Fruit fly (Drosophila melanogaster) whole organism, adult: Measurements from ENCODE around the gene Dip-C.
A peak's percentile ranks its signal among the peaks of the same experiment; 100 is the strongest.

Source experiments
- CG11617 ChIP-seq: fragments of 200-800 bp; sonication (Bioruptor generic); optimal IDR thresholded peaks from 2 replicates; lab custom pipeline; 2017; ENCODE audit warnings: mild to moderate bottlenecking, missing biosample characterization, missing genetic modification reagents, missing genetic modification characterization
- CG12768 ChIP-seq: fragments of 200-800 bp; sonication (Bioruptor generic); optimal IDR thresholded peaks from 2 replicates; lab custom pipeline; 2017; ENCODE audit warnings: missing biosample characterization, missing genetic modification characterization, mild to moderate bottlenecking, moderate library complexity, missing genetic modification reagents
- CG14711 ChIP-seq: fragments of 200-800 bp; sonication (Bioruptor generic); optimal IDR thresholded peaks from 2 replicates; lab custom pipeline; 2018; ENCODE audit warnings: missing biosample characterization, mild to moderate bottlenecking, missing genetic modification characterization, moderate library complexity
- CG1620 ChIP-seq: fragments of 200-800 bp; sonication (Bioruptor generic); optimal IDR thresholded peaks from 2 replicates; lab custom pipeline; 2016; ENCODE audit warnings: missing biosample characterization, missing genetic modification characterization
- CG33017 ChIP-seq: fragments of 200-800 bp; sonication (Bioruptor generic); optimal IDR thresholded peaks from 2 replicates; lab custom pipeline; 2018; ENCODE audit warnings: missing biosample characterization, mild to moderate bottlenecking, missing genetic modification characterization, moderate library complexity
- CG5204 ChIP-seq: fragments of 200-800 bp; sonication (Bioruptor generic); optimal IDR thresholded peaks from 2 replicates; lab custom pipeline; 2016; ENCODE audit warnings: missing biosample characterization, missing genetic modification characterization
- CG7045 ChIP-seq: fragments of 200-800 bp; sonication (Bioruptor generic); optimal IDR thresholded peaks from 2 replicates; lab custom pipeline; 2017; ENCODE audit warnings: missing biosample characterization, mild to moderate bottlenecking, missing genetic modification characterization
- CG7101 ChIP-seq: fragments of 200-800 bp; sonication (Bioruptor generic); optimal IDR thresholded peaks from 2 replicates; lab custom pipeline; 2018; ENCODE audit warnings: missing biosample characterization, mild to moderate bottlenecking, missing genetic modification characterization, moderate library complexity
- Clk ChIP-seq: fragments of 200-800 bp; sonication (Bioruptor generic); optimal IDR thresholded peaks from 2 replicates; lab custom pipeline; 2017; ENCODE audit warnings: missing biosample characterization, missing genetic modification characterization
- Crg-1 ChIP-seq: fragments of 200-800 bp; sonication (Bioruptor generic); optimal IDR thresholded peaks from 2 replicates; lab custom pipeline; 2016; ENCODE audit warnings: missing biosample characterization, missing genetic modification characterization
- Hr96 ChIP-seq: fragments of 200-800 bp; sonication (Bioruptor generic); optimal IDR thresholded peaks from 2 replicates; lab custom pipeline; 2016; ENCODE audit warnings: missing biosample characterization, missing genetic modification characterization
- Mnt ChIP-seq: fragments of 200-800 bp; sonication (Bioruptor generic); optimal IDR thresholded peaks from 2 replicates; lab custom pipeline; 2016; ENCODE audit warnings: missing biosample characterization, mild to moderate bottlenecking, missing genetic modification characterization
- bab1 ChIP-seq: fragments of 200-800 bp; sonication (Bioruptor generic); optimal IDR thresholded peaks from 3 replicates; lab custom pipeline; 2019; ENCODE audit warnings: missing biosample characterization, mild to moderate bottlenecking, missing genetic modification characterization, moderate library complexity
- cic ChIP-seq: fragments of 200-800 bp; sonication (Bioruptor generic); optimal IDR thresholded peaks from 2 replicates; lab custom pipeline; 2017; ENCODE audit warnings: missing biosample characterization, mild to moderate bottlenecking, missing genetic modification characterization, moderate library complexity
- cnc ChIP-seq, 2 experiments: fragments of >200 bp; optimal IDR thresholded peaks; 2 replicates each; lab custom pipeline; 2017
- kay ChIP-seq: fragments of 200-800 bp; sonication (Bioruptor generic); peaks from one replicate; lab custom pipeline; 2016; ENCODE audit warnings: missing biosample characterization, missing genetic modification characterization, borderline replicate concordance
- ovo ChIP-seq: fragments of 200-800 bp; sonication (Bioruptor generic); optimal IDR thresholded peaks from 2 replicates; lab custom pipeline; 2016; ENCODE audit warnings: missing biosample characterization, missing genetic modification characterization
- pad ChIP-seq: fragments of 200-800 bp; sonication (Bioruptor generic); optimal IDR thresholded peaks from 3 replicates; lab custom pipeline; 2017; ENCODE audit warnings: missing biosample characterization, missing genetic modification characterization, mild to moderate bottlenecking, moderate library complexity, missing genetic modification reagents
- tj ChIP-seq: fragments of 200-800 bp; sonication (Bioruptor generic); optimal IDR thresholded peaks from 3 replicates; lab custom pipeline; 2017; ENCODE audit warnings: missing biosample characterization, mild to moderate bottlenecking, missing genetic modification characterization, moderate library complexity
- toe ChIP-seq: fragments of 200-800 bp; sonication (Bioruptor generic); optimal IDR thresholded peaks from 2 replicates; lab custom pipeline; 2016; ENCODE audit warnings: missing biosample characterization, missing genetic modification characterization

Dip-C gene

dm6 chr3R:12373800-12374199 lies 39.8 kb downstream of the Dip-C start, which contains the start of gene GstD4:
TSS of gene GstD4 (plus strand) at chr3R:12374100.
- no peak for TF ChIP-seq Crg-1
- no peak for TF ChIP-seq CG7101 (tag; lab: Kevin White, UChicago)
- TF ChIP-seq pad (GFP tag; lab: Kevin White, UChicago): no peak
- no peak for TF ChIP-seq CG1620 (GFP tag; lab: Kevin White, UChicago)
- TF ChIP-seq cic (GFP tag; lab: Kevin White, UChicago): no peak
- no peak for TF ChIP-seq bab1 (GFP tag; lab: Kevin White, UChicago)
- no peak for TF ChIP-seq CG7045
- no peak for TF ChIP-seq CG12768 (GFP tag; lab: Kevin White, UChicago)
- TF ChIP-seq kay (GFP tag; lab: Kevin White, UChicago): no peak
- TF ChIP-seq tj (GFP tag; lab: Kevin White, UChicago): no peak
- TF ChIP-seq ovo (GFP tag; lab: Kevin White, UChicago): no peak
- no peak for TF ChIP-seq toe

dm6 chr3R:12372800-12373199 lies 40.8 kb downstream of the Dip-C start, which contains the start of gene GstD3:
TSS of gene GstD3 (plus strand) at chr3R:12373068.
- TF ChIP-seq CG7045 (no peak), kay (GFP tag; lab: Kevin White, UChicago) (peak; percentile 50)

dm6 chr3R:12371671-12372070 lies 41.9 kb downstream of the Dip-C start, which contains the start of gene GstD2:
TSS of gene GstD2 (plus strand) at chr3R:12371971.
- TF ChIP-seq cnc (optimal IDR thresholded peaks at IDR 0.05; lab: Kevin White, UChicago): peak in 1 of 2 experiments; percentile 48
- TF ChIP-seq CG5204 (GFP tag; lab: Kevin White, UChicago): no peak
- no peak for TF ChIP-seq bab1 (GFP tag; lab: Kevin White, UChicago)

- TF ChIP-seq toe (no peak), kay (GFP tag; lab: Kevin White, UChicago) (no peak), CG12768 (GFP tag; lab: Kevin White, UChicago) (no peak), tj (GFP tag; lab: Kevin White, UChicago) (peak; percentile 51), CG33017 (no peak), CG11617 (GFP tag; lab: Kevin White, UChicago) (no peak)
Observed at dm6 chr3R:12370643-12370995, 42.9 kb downstream of the Dip-C start.

- no peak for TF ChIP-seq Hr96 (GFP tag; lab: Kevin White, UChicago)
- TF ChIP-seq CG14711 (tag; lab: Kevin White, UChicago): peak; percentile 12
- TF ChIP-seq CG12768 (GFP tag; lab: Kevin White, UChicago): no peak
- peak; percentile 8 for TF ChIP-seq CG5204 (GFP tag; lab: Kevin White, UChicago)
- no peak for TF ChIP-seq Clk (GFP tag; lab: Kevin White, UChicago)
- peak; percentile 91 to 97 for TF ChIP-seq cnc (optimal IDR thresholded peaks at IDR 0.05; lab: Kevin White, UChicago)
- no peak for TF ChIP-seq CG7045
- peak; percentile 90 for TF ChIP-seq kay (GFP tag; lab: Kevin White, UChicago)
Observed at dm6 chr3R:12369793-12370642, 43.5 kb downstream of the Dip-C start.

- TF ChIP-seq tj (GFP tag; lab: Kevin White, UChicago): peak; percentile 67
- TF ChIP-seq CG11617 (GFP tag; lab: Kevin White, UChicago): peak; percentile 69
- TF ChIP-seq CG33017: peak; percentile 23
- peak; percentile 92 for TF ChIP-seq Clk (GFP tag; lab: Kevin White, UChicago)
- TF ChIP-seq Hr96 (GFP tag; lab: Kevin White, UChicago): peak; percentile 48
- peak; percentile 49 for TF ChIP-seq pad (GFP tag; lab: Kevin White, UChicago)
- peak; percentile 80 for TF ChIP-seq bab1 (GFP tag; lab: Kevin White, UChicago)
- TF ChIP-seq kay (GFP tag; lab: Kevin White, UChicago): peak; percentile 97
- TF ChIP-seq ovo (GFP tag; lab: Kevin White, UChicago): peak; percentile 89
- peak; percentile 81 for TF ChIP-seq toe
- peak; percentile 13 for TF ChIP-seq CG14711 (tag; lab: Kevin White, UChicago)
- TF ChIP-seq cic (GFP tag; lab: Kevin White, UChicago): peak; percentile 97
- TF ChIP-seq CG1620 (GFP tag; lab: Kevin White, UChicago): peak; percentile 69
- TF ChIP-seq CG5204 (GFP tag; lab: Kevin White, UChicago): peak; percentile 54
- peak in 1 of 2 experiments; percentile 85 for TF ChIP-seq cnc (optimal IDR thresholded peaks at IDR 0.05; lab: Kevin White, UChicago)
- peak; percentile 56 for TF ChIP-seq CG7101 (tag; lab: Kevin White, UChicago)
- peak; percentile 90 for TF ChIP-seq Mnt
- TF ChIP-seq Crg-1: no peak
- TF ChIP-seq CG12768 (GFP tag; lab: Kevin White, UChicago): peak; percentile 92
- TF ChIP-seq CG7045: peak; percentile 60
Observed at dm6 chr3R:12369135-12369792, 44.3 kb downstream of the Dip-C start, which contains the start of gene GstD1. TSS of gene GstD1 (minus strand) at chr3R:12369268.
